Worm (Caenorhabditis elegans) whole organism, L3 larva: ENCODE measurements around the gene him-8.

Experiments
- aly-2 ChIP-seq: fragments of 150-350 bp; optimal IDR thresholded peaks from 2 replicates; lab custom pipeline; 2014; ENCODE audit warnings: missing biosample characterization, missing genetic modification characterization
- ama-1 ChIP-seq: fragments of 150-350 bp; optimal IDR thresholded peaks from 2 replicates; lab custom pipeline; 2018
- ceh-82 ChIP-seq: fragments of 150-350 bp; optimal IDR thresholded peaks from 2 replicates; lab custom pipeline; 2014; ENCODE audit warnings: missing biosample characterization, missing genetic modification characterization
- egl-27 ChIP-seq: sonication (generic microtip); optimal IDR thresholded peaks from 4 replicates; lab custom pipeline; 2017; ENCODE audit warnings: missing biosample characterization, missing genetic modification reagents, missing genetic modification characterization
- fkh-10 ChIP-seq: sonication (generic microtip); optimal IDR thresholded peaks from 2 replicates; lab custom pipeline; 2017; ENCODE audit warnings: missing biosample characterization, missing genetic modification reagents, missing genetic modification characterization
- lsy-12 ChIP-seq: sonication (generic microtip); optimal IDR thresholded peaks from 2 replicates; lab custom pipeline; 2016; ENCODE audit warnings: mild to moderate bottlenecking, missing genetic modification characterization, missing compliant biosample characterization
- nhr-25 ChIP-seq: sonication (generic microtip); optimal IDR thresholded peaks from 2 replicates; lab custom pipeline; 2017; ENCODE audit warnings: missing biosample characterization, missing genetic modification characterization
- nhr-28 ChIP-seq: fragments of 150-350 bp; optimal IDR thresholded peaks from 2 replicates; lab custom pipeline; 2014; ENCODE audit warnings: missing biosample characterization, missing genetic modification characterization

ce11 chrIV:10570065-10570464, 8.4 kb downstream of the him-8 start:
- TF ChIP-seq nhr-25 (no peak), ama-1 (no peak), lsy-12 (no peak), fkh-10 (GFP tag; lab: Kevin White, UChicago) (no peak), egl-27 (tag; lab: Kevin White, UChicago) (no peak), aly-2 (tag; lab: Kevin White, UChicago) (no peak), ceh-82 (tag; lab: Kevin White, UChicago) (no peak), nhr-28 (tag; lab: Kevin White, UChicago) (no peak)
